Fruit fly (Drosophila melanogaster) whole organism, prepupa: ENCODE data around the gene CG14606.

Source experiments
- CG11294 ChIP-seq: fragments of 200-800 bp; sonication (Bioruptor generic); IDR thresholded peaks from 2 replicates; pipeline ENCODE4 v1.3.6; 2022; ENCODE audit warnings: missing biosample characterization, missing genetic modification characterization
- CG16779 ChIP-seq: fragments of 200-800 bp; sonication (Bioruptor generic); optimal IDR thresholded peaks from 3 replicates; lab custom pipeline; 2017; ENCODE audit warnings: missing biosample characterization, mild to moderate bottlenecking, missing genetic modification characterization
- CG8632 ChIP-seq: fragments of 200-800 bp; sonication (Bioruptor generic); optimal IDR thresholded peaks from 3 replicates; lab custom pipeline; 2016; ENCODE audit warnings: missing biosample characterization, missing genetic modification characterization
- esn ChIP-seq: fragments of 200-800 bp; sonication (Bioruptor generic); optimal IDR thresholded peaks from 2 replicates; lab custom pipeline; 2016; ENCODE audit warnings: missing biosample characterization, mild to moderate bottlenecking, missing genetic modification characterization, moderate library complexity

dm6 chr3R:7259554-7259953, 42.7 kb upstream of the CG14606 start:
- TF ChIP-seq esn (GFP tag; lab: Kevin White, UChicago), result no peak
- TF ChIP-seq CG8632 (GFP tag; lab: Kevin White, UChicago), result no peak
- TF ChIP-seq CG16779 (tag; lab: Kevin White, UChicago), result no peak
- TF ChIP-seq CG11294, result no peak
